Fruit fly (Drosophila melanogaster) whole organism: ENCODE measurements around the gene kek3.

ENCODE experiments used
- CG8478 ChIP-seq: fragments of >200 bp; optimal IDR thresholded peaks from 2 replicates; lab custom pipeline; 2018; ENCODE audit warnings: inconsistent platforms
- Dll ChIP-seq: fragments of >200 bp; optimal IDR thresholded peaks from 2 replicates; lab custom pipeline; 2017
- EcR ChIP-seq, 2 experiments: fragments of >200 bp; optimal IDR thresholded peaks; 2 replicates each; lab custom pipeline; 2017; ENCODE audit warnings: missing biosample characterization in 2 of 2, missing genetic modification characterization in 2 of 2, missing genetic modification reagents in 2 of 2
- pan ChIP-seq: fragments of >200 bp; optimal IDR thresholded peaks from 2 replicates; lab custom pipeline; 2017
- psq ChIP-seq: fragments of >200 bp; optimal IDR thresholded peaks from 2 replicates; lab custom pipeline; 2017
- usp ChIP-seq: fragments of >200 bp; optimal IDR thresholded peaks from 2 replicates; lab custom pipeline; 2017; ENCODE audit warnings: missing biosample characterization, missing genetic modification characterization, mixed read lengths

Gene kek3

DNA sequence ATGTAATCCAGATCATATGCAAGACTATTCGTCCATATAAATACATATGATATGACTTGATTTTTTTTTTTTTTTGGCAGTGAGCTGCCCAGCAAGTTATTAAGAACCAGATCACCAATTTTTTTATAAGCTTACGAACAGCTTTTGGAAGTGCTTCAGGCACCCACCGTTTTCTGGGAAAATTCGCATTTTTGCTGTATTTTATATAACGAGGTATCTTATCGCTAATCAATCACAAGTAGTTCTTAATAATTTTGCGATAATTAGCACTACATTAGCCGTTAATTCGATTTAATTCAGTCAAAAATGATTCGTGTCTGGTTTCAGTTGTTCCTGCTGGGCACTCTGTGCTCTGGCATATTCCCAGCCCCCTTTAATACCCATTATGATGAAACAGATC is 75.9 kb downstream of the kek3 start, which contains the start of gene CG7631:
Gene CG7631, plus strand, starts transcription at position 301 of the 400 bp plus-strand sequence.
- TF ChIP-seq CG8478 (lab: Kevin White, UChicago) (no peak), usp (no peak), Dll (lab: Kevin White, UChicago) (no peak), pan (lab: Kevin White, UChicago) (no peak), EcR (GFP tag; optimal IDR thresholded peaks at IDR 0.05; lab: Kevin White, UChicago) (no peak), psq (no peak)

DNA sequence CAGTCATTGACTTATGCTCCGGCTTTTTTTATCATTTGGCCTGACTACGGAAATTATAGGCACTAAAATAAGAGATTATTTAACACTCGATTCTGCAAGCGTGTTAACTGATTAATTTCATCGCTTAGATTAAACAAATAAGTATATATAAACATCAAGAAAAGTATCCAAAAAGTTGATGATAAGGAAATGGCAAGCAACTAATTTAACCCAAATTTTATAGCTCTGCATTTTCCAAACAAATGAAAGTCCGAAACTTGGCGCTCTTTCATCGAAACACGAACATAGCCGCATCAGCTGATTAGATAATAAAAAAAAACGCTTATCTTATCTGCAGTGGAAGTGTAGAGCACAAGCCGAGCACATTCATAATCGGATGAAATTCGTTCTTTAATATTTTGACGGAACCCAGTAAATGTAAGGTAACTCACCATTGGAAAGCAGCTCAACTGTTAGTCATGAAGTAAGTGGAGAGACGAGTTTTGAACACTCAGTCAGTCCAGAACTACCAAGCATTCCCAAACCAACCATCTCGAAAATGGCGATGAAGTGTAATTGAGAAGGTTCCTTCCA is 77.2 kb downstream of the kek3 start, which contains the start of gene CG18480:
Gene CG18480, plus strand, starts transcription at position 407 of the 573 bp plus-strand sequence.
- TF ChIP-seq CG8478 (lab: Kevin White, UChicago) (no peak), psq (no peak), usp (no peak), Dll (lab: Kevin White, UChicago) (no peak), EcR (GFP tag; optimal IDR thresholded peaks at IDR 0.05; lab: Kevin White, UChicago) (no peak), pan (lab: Kevin White, UChicago) (no peak)
